Worm (Caenorhabditis elegans) whole organism, L2 larva: Measurements from ENCODE around the gene F56F10.1.

Experiments used
- C34F6.9 ChIP-seq: fragments of 150-350 bp; optimal IDR thresholded peaks from 2 replicates; lab custom pipeline; 2014; ENCODE audit warnings: missing biosample characterization, missing genetic modification characterization
- F13H6.1 ChIP-seq: sonication (generic microtip); optimal IDR thresholded peaks from 2 replicates; lab custom pipeline; 2016; ENCODE audit warnings: missing genetic modification characterization, missing compliant biosample characterization
- R02D3.7 ChIP-seq: fragments of 150-350 bp; optimal IDR thresholded peaks from 2 replicates; lab custom pipeline; 2014; ENCODE audit warnings: missing biosample characterization, missing genetic modification characterization
- ZK546.5 ChIP-seq: sonication (generic microtip); optimal IDR thresholded peaks from 2 replicates; lab custom pipeline; 2017; ENCODE audit warnings: missing biosample characterization, missing genetic modification characterization
- alr-1 ChIP-seq: fragments of 150-350 bp; optimal IDR thresholded peaks from 2 replicates; lab custom pipeline; 2014; ENCODE audit warnings: missing biosample characterization, missing genetic modification characterization
- aly-2 ChIP-seq: fragments of 150-350 bp; optimal IDR thresholded peaks from 2 replicates; lab custom pipeline; 2014; ENCODE audit warnings: missing biosample characterization, missing genetic modification characterization
- ama-1 ChIP-seq: fragments of 150-350 bp; optimal IDR thresholded peaks from 2 replicates; lab custom pipeline; 2018; ENCODE audit warnings: inconsistent platforms
- blmp-1 ChIP-seq: sonication (generic microtip); optimal IDR thresholded peaks from 2 replicates; lab custom pipeline; 2017; ENCODE audit warnings: missing genetic modification characterization, mild to moderate bottlenecking, missing compliant biosample characterization, antibody characterized with exemption, moderate library complexity; ENCODE audit not compliant: insufficient read depth
- ceh-16 ChIP-seq: fragments of 150-350 bp; optimal IDR thresholded peaks from 2 replicates; lab custom pipeline; 2014; ENCODE audit warnings: missing biosample characterization, missing genetic modification characterization
- ceh-82 ChIP-seq: fragments of 150-350 bp; optimal IDR thresholded peaks from 2 replicates; lab custom pipeline; 2014; ENCODE audit warnings: missing biosample characterization, missing genetic modification characterization
- crh-2 ChIP-seq: sonication (generic microtip); optimal IDR thresholded peaks from 2 replicates; lab custom pipeline; 2017; ENCODE audit warnings: missing biosample characterization, missing genetic modification characterization
- dmd-4 ChIP-seq: sonication (generic microtip); optimal IDR thresholded peaks from 2 replicates; lab custom pipeline; 2017; ENCODE audit warnings: missing biosample characterization, missing genetic modification characterization
- egl-27 ChIP-seq: sonication (generic microtip); optimal IDR thresholded peaks from 3 replicates; lab custom pipeline; 2017; ENCODE audit warnings: missing biosample characterization, missing genetic modification reagents, missing genetic modification characterization
- fos-1 ChIP-seq: fragments of 150-350 bp; optimal IDR thresholded peaks from 2 replicates; lab custom pipeline; 2014; ENCODE audit warnings: missing biosample characterization, missing genetic modification characterization
- gmeb-1 ChIP-seq: fragments of 150-350 bp; optimal IDR thresholded peaks from 2 replicates; lab custom pipeline; 2014; ENCODE audit warnings: missing biosample characterization, missing genetic modification characterization
- lin-11 ChIP-seq: fragments of 150-350 bp; sonication (generic microtip); optimal IDR thresholded peaks from 2 replicates; lab custom pipeline; 2014; ENCODE audit warnings: missing biosample characterization, missing genetic modification characterization, inconsistent platforms, mixed read lengths
- lin-13 ChIP-seq: fragments of 150-350 bp; optimal IDR thresholded peaks from 2 replicates; lab custom pipeline; 2014; ENCODE audit warnings: missing biosample characterization, missing genetic modification reagents, missing genetic modification characterization
- lsy-2 ChIP-seq, 2 experiments: fragments of 150-350 bp in 1 of 2; sonication (generic microtip) in 1 of 2; optimal IDR thresholded peaks; 2 replicates each; lab custom pipeline; 2014 to 2017; ENCODE audit warnings: missing biosample characterization in 2 of 2, missing genetic modification characterization in 2 of 2
- mab-5 ChIP-seq: fragments of 150-350 bp; optimal IDR thresholded peaks from 2 replicates; lab custom pipeline; 2014; ENCODE audit warnings: missing biosample characterization, missing genetic modification characterization
- mdl-1 ChIP-seq, 2 experiments: fragments of 150-350 bp in 1 of 2; sonication (generic microtip) in 1 of 2; optimal IDR thresholded peaks; 2 replicates each; lab custom pipeline; 2017; ENCODE audit warnings: missing biosample characterization in 2 of 2, missing genetic modification characterization in 2 of 2
- nhr-11 ChIP-seq: fragments of 150-350 bp; optimal IDR thresholded peaks from 2 replicates; lab custom pipeline; 2014; ENCODE audit warnings: missing biosample characterization, missing genetic modification characterization
- nhr-12 ChIP-seq: fragments of 150-350 bp; optimal IDR thresholded peaks from 2 replicates; lab custom pipeline; 2014; ENCODE audit warnings: missing biosample characterization, missing genetic modification characterization
- nhr-129 ChIP-seq: fragments of 150-350 bp; optimal IDR thresholded peaks from 2 replicates; lab custom pipeline; 2014; ENCODE audit warnings: missing biosample characterization, missing genetic modification characterization
- nhr-21 ChIP-seq: fragments of 150-350 bp; optimal IDR thresholded peaks from 2 replicates; lab custom pipeline; 2014; ENCODE audit warnings: missing biosample characterization, missing genetic modification characterization
- nhr-237 ChIP-seq: fragments of 150-350 bp; optimal IDR thresholded peaks from 2 replicates; lab custom pipeline; 2014; ENCODE audit warnings: missing biosample characterization, missing genetic modification characterization
- nhr-25 ChIP-seq: fragments of 150-350 bp; sonication (generic microtip); optimal IDR thresholded peaks from 3 replicates; lab custom pipeline; 2014; ENCODE audit warnings: missing biosample characterization, missing genetic modification characterization
- nhr-6 ChIP-seq: fragments of 150-350 bp; optimal IDR thresholded peaks from 2 replicates; lab custom pipeline; 2014; ENCODE audit warnings: missing biosample characterization, missing genetic modification characterization
- nhr-77 ChIP-seq: fragments of 150-350 bp; optimal IDR thresholded peaks from 2 replicates; lab custom pipeline; 2014; ENCODE audit warnings: missing biosample characterization, missing genetic modification characterization
- peb-1 ChIP-seq: fragments of 150-350 bp; optimal IDR thresholded peaks from 2 replicates; lab custom pipeline; 2014; ENCODE audit warnings: missing biosample characterization, missing genetic modification characterization
- sem-4 ChIP-seq: fragments of 150-350 bp; optimal IDR thresholded peaks from 2 replicates; lab custom pipeline; 2014; ENCODE audit warnings: missing biosample characterization, missing genetic modification reagents, missing genetic modification characterization
- skn-1 ChIP-seq: sonication (generic microtip); optimal IDR thresholded peaks from 2 replicates; lab custom pipeline; 2017; ENCODE audit warnings: missing biosample characterization, missing genetic modification characterization
- sma-3 ChIP-seq: sonication (generic microtip); optimal IDR thresholded peaks from 2 replicates; lab custom pipeline; 2016; ENCODE audit warnings: missing genetic modification reagents, missing genetic modification characterization, missing compliant biosample characterization
- sma-9 ChIP-seq, 2 experiments: fragments of 150-350 bp in 1 of 2; sonication (generic microtip) in 1 of 2; optimal IDR thresholded peaks; 2 replicates each; lab custom pipeline; 2014 to 2016; ENCODE audit warnings: missing genetic modification characterization in 2 of 2, mild to moderate bottlenecking in 1 of 2, missing biosample characterization in 1 of 2, missing compliant biosample characterization in 1 of 2, missing genetic modification reagents in 1 of 2, moderate library complexity in 1 of 2
- snpc-4 ChIP-seq: fragments of 150-350 bp; optimal IDR thresholded peaks from 2 replicates; lab custom pipeline; 2014; ENCODE audit warnings: missing biosample characterization, missing genetic modification characterization
- unc-39 ChIP-seq: fragments of 150-350 bp; optimal IDR thresholded peaks from 2 replicates; lab custom pipeline; 2014; ENCODE audit warnings: missing biosample characterization, missing genetic modification characterization
- unc-55 ChIP-seq: fragments of 150-350 bp; sonication (generic microtip); optimal IDR thresholded peaks from 3 replicates; lab custom pipeline; 2014; ENCODE audit warnings: missing biosample characterization, missing genetic modification reagents, missing genetic modification characterization
- unc-62 ChIP-seq: fragments of 150-350 bp; optimal IDR thresholded peaks from 2 replicates; lab custom pipeline; 2014; ENCODE audit warnings: missing biosample characterization, missing genetic modification reagents, missing genetic modification characterization
- zag-1 ChIP-seq: fragments of 150-350 bp; optimal IDR thresholded peaks from 2 replicates; lab custom pipeline; 2014; ENCODE audit warnings: missing biosample characterization, missing genetic modification characterization
- ztf-1 ChIP-seq: fragments of 200-800 bp; sonication (Bioruptor generic); conservative IDR thresholded peaks from 2 replicates; pipeline ENCODE4 v1.3.6; 2022; ENCODE audit warnings: missing genetic modification characterization, missing compliant biosample characterization
- ztf-4 ChIP-seq: fragments of 150-350 bp; optimal IDR thresholded peaks from 2 replicates; lab custom pipeline; 2014; ENCODE audit warnings: missing biosample characterization, missing genetic modification characterization

F56F10.1 gene

ce11 chrX:864293-864731 lies 8.1 kb upstream of the F56F10.1 start:
- TF ChIP-seq C34F6.9 (tag; lab: Kevin White, UChicago): no peak
- TF ChIP-seq nhr-6: peak; percentile 59
- no peak for TF ChIP-seq gmeb-1
- TF ChIP-seq egl-27 (tag; lab: Kevin White, UChicago): peak; percentile 28
- TF ChIP-seq mdl-1 (tag; optimal IDR thresholded peaks at IDR 0.05; lab: Kevin White, UChicago): peak; percentile 53 to 77
- TF ChIP-seq blmp-1 (tag; lab: Kevin White, UChicago): peak; percentile 72
- peak in 1 of 2 experiments; percentile 25 for TF ChIP-seq lsy-2 (tag; optimal IDR thresholded peaks at IDR 0.05; lab: Kevin White, UChicago)
- TF ChIP-seq crh-2: peak; percentile 60
- peak; percentile 50 for TF ChIP-seq F13H6.1
- TF ChIP-seq unc-39 (tag; lab: Kevin White, UChicago): no peak
- peak; percentile 2 for TF ChIP-seq ztf-4 (tag; lab: Kevin White, UChicago)
- TF ChIP-seq nhr-77 (tag; lab: Kevin White, UChicago): no peak
- TF ChIP-seq lin-11 (tag; lab: Kevin White, UChicago): no peak
- peak; percentile 31 for TF ChIP-seq fos-1 (tag; lab: Kevin White, UChicago)
- peak; percentile 51 for TF ChIP-seq nhr-129 (tag; lab: Kevin White, UChicago)
- peak; percentile 94 for TF ChIP-seq nhr-25
- peak; percentile 97 for TF ChIP-seq sma-9 (GFP tag; optimal IDR thresholded peaks at IDR 0.05; lab: Kevin White, UChicago)
- no peak for TF ChIP-seq sma-9 (tag; optimal IDR thresholded peaks at IDR 0.05; lab: Kevin White, UChicago)
- peak; percentile 89 for TF ChIP-seq nhr-21 (tag; lab: Kevin White, UChicago)
- TF ChIP-seq sma-3: peak; percentile 89
- TF ChIP-seq, all 48 proteins: peak for 14

- TF ChIP-seq nhr-129 (tag; lab: Kevin White, UChicago): peak; percentile 26
- no peak for TF ChIP-seq ZK546.5 (tag; lab: Kevin White, UChicago)
Observed at ce11 chrX:865214-865613, 7.2 kb upstream of the F56F10.1 start.

ce11 chrX:871020-871419 lies 1.4 kb upstream of the F56F10.1 start, which contains the start of gene lgl-1:
lgl-1 (minus strand) TSS chrX:871089.
- TF ChIP-seq fos-1 (tag; lab: Kevin White, UChicago): peak; percentile 83
- peak; percentile 27 for TF ChIP-seq C34F6.9 (tag; lab: Kevin White, UChicago)
- TF ChIP-seq F13H6.1: peak; percentile 46
- TF ChIP-seq skn-1: no peak
- peak; percentile 13 for TF ChIP-seq sma-9 (GFP tag; optimal IDR thresholded peaks at IDR 0.05; lab: Kevin White, UChicago)
- no peak for TF ChIP-seq sma-9 (tag; optimal IDR thresholded peaks at IDR 0.05; lab: Kevin White, UChicago)
- TF ChIP-seq blmp-1 (tag; lab: Kevin White, UChicago): peak; percentile 28
- TF ChIP-seq crh-2: peak; percentile 6
- peak; percentile 76 for TF ChIP-seq nhr-25
- peak; percentile 40 for TF ChIP-seq unc-55 (GFP tag; lab: Kevin White, UChicago)
- peak; percentile 38 for TF ChIP-seq sma-3
- no peak for TF ChIP-seq lin-11 (tag; lab: Kevin White, UChicago)
- TF ChIP-seq, all 48 proteins: peak for 9

ce11 chrX:873634-874033 lies 1.2 kb downstream of the F56F10.1 start:
- TF ChIP-seq ceh-16: no peak
- TF ChIP-seq, all 48 proteins: peak for 0

- TF ChIP-seq snpc-4 (tag; lab: Kevin White, UChicago) (peak; percentile 4), R02D3.7 (tag; lab: Kevin White, UChicago) (no peak), ztf-1 (GFP tag; lab: Robert Waterston, UW) (no peak), nhr-77 (tag; lab: Kevin White, UChicago) (no peak), sma-9 (GFP tag; optimal IDR thresholded peaks at IDR 0.05; lab: Kevin White, UChicago) (peak; percentile 60), sma-9 (tag; optimal IDR thresholded peaks at IDR 0.05; lab: Kevin White, UChicago) (no peak), dmd-4 (tag; lab: Kevin White, UChicago) (no peak), sem-4 (tag; lab: Kevin White, UChicago) (peak; percentile 55), nhr-237 (tag; lab: Kevin White, UChicago) (no peak), alr-1 (tag; lab: Kevin White, UChicago) (no peak), nhr-25 (peak; percentile 69), F13H6.1 (peak; percentile 40), peb-1 (tag; lab: Kevin White, UChicago) (no peak), nhr-6 (no peak), nhr-11 (tag; lab: Kevin White, UChicago) (no peak), sma-3 (peak; percentile 55), ceh-82 (tag; lab: Kevin White, UChicago) (no peak), unc-55 (GFP tag; lab: Kevin White, UChicago) (peak; percentile 80), ama-1 (lab: Kevin White, UChicago) (no peak), aly-2 (no peak), mdl-1 (tag; optimal IDR thresholded peaks at IDR 0.05; lab: Kevin White, UChicago) (no peak), skn-1 (no peak), blmp-1 (tag; lab: Kevin White, UChicago) (peak; percentile 92), gmeb-1 (peak; percentile 35), nhr-21 (tag; lab: Kevin White, UChicago) (no peak), nhr-12 (no peak), mab-5 (tag; lab: Kevin White, UChicago) (no peak), unc-39 (tag; lab: Kevin White, UChicago) (no peak), egl-27 (tag; lab: Kevin White, UChicago) (peak; percentile 4), lin-11 (tag; lab: Kevin White, UChicago) (peak; percentile 33), zag-1 (tag; lab: Kevin White, UChicago) (peak; percentile 38), ceh-16 (no peak), unc-62 (no peak), ZK546.5 (tag; lab: Kevin White, UChicago) (no peak), lin-13 (GFP tag; lab: Kevin White, UChicago) (peak; percentile 75), lsy-2 (tag; optimal IDR thresholded peaks at IDR 0.05; lab: Kevin White, UChicago) (peak; percentile 6 to 67)
Observed at ce11 chrX:876935-877334, 4.5 kb downstream of the F56F10.1 start, which contains the start of gene ZC13.1. ZC13.1 (plus strand) TSS chrX:877239.
